Worm (Caenorhabditis elegans) whole organism, L1 larva: Measurements from ENCODE around the gene Y45G5AM.5.

Experiments used
- C34B4.2 ChIP-seq: sonication (generic microtip); optimal IDR thresholded peaks from 2 replicates; lab custom pipeline; 2017; ENCODE audit warnings: mild to moderate bottlenecking, missing genetic modification characterization, missing compliant biosample characterization
- aha-1 ChIP-seq: fragments of 150-350 bp; optimal IDR thresholded peaks from 2 replicates; lab custom pipeline; 2014; ENCODE audit warnings: missing biosample characterization, missing genetic modification characterization
- alr-1 ChIP-seq: fragments of 200-800 bp; sonication (Bioruptor generic); optimal IDR thresholded peaks from 2 replicates; lab custom pipeline; 2018; ENCODE audit warnings: borderline replicate concordance, mild to moderate bottlenecking, missing genetic modification characterization, missing compliant biosample characterization
- aly-2 ChIP-seq: fragments of 150-350 bp; optimal IDR thresholded peaks from 2 replicates; lab custom pipeline; 2014; ENCODE audit warnings: missing biosample characterization, missing genetic modification characterization
- ama-1 ChIP-seq: fragments of 150-350 bp; optimal IDR thresholded peaks from 2 replicates; lab custom pipeline; 2014
- ces-1 ChIP-seq: fragments of 150-350 bp; optimal IDR thresholded peaks from 2 replicates; lab custom pipeline; 2014; ENCODE audit warnings: missing biosample characterization, missing genetic modification reagents, missing genetic modification characterization
- dpl-1 ChIP-seq, 3 experiments: fragments of 150-350 bp in 2 of 3; sonication (generic microtip) in 1 of 3; optimal IDR thresholded peaks; 2 replicates each; lab custom pipeline; 2014 to 2017; ENCODE audit warnings: missing biosample characterization in 3 of 3, missing genetic modification characterization in 3 of 3, missing genetic modification reagents in 3 of 3
- efl-1 ChIP-seq, 4 experiments: fragments of 150-350 bp; optimal IDR thresholded peaks in 3 of 4; peaks in 1 of 4; 1 replicate in 1 of 4; 2 replicates in 3 of 4; lab custom pipeline; 2014; ENCODE audit warnings: missing biosample characterization in 2 of 4, missing genetic modification characterization in 2 of 4, missing genetic modification reagents in 2 of 4
- efl-3 ChIP-seq: fragments of 200-800 bp; sonication (Bioruptor generic); optimal IDR thresholded peaks from 2 replicates; lab custom pipeline; 2018; ENCODE audit warnings: mild to moderate bottlenecking, missing genetic modification characterization, missing compliant biosample characterization
- egl-13 ChIP-seq: sonication (generic microtip); optimal IDR thresholded peaks from 2 replicates; lab custom pipeline; 2016; ENCODE audit warnings: missing genotype, missing genetic modification reagents, missing genetic modification characterization, missing compliant biosample characterization
- fkh-4 ChIP-seq: sonication (generic microtip); optimal IDR thresholded peaks from 2 replicates; lab custom pipeline; 2016; ENCODE audit warnings: missing compliant biosample characterization, missing genetic modification characterization, borderline replicate concordance
- fkh-8 ChIP-seq: sonication (generic microtip); optimal IDR thresholded peaks from 2 replicates; lab custom pipeline; 2016; ENCODE audit warnings: mild to moderate bottlenecking, missing genetic modification characterization, missing compliant biosample characterization
- grh-1 ChIP-seq: fragments of 200-800 bp; sonication (Bioruptor generic); IDR thresholded peaks from 2 replicates; pipeline ENCODE4 v1.3.6; 2022; ENCODE audit warnings: missing genetic modification reagents, missing genetic modification characterization, missing compliant biosample characterization
- irx-1 ChIP-seq: sonication (generic microtip); optimal IDR thresholded peaks from 2 replicates; lab custom pipeline; 2016; ENCODE audit warnings: missing genetic modification characterization, missing compliant biosample characterization
- isw-1 ChIP-seq: fragments of 200-800 bp; sonication (Bioruptor generic); IDR thresholded peaks from 2 replicates; pipeline ENCODE4 v1.3.6; 2022; ENCODE audit warnings: missing genetic modification characterization, missing compliant biosample characterization
- lin-13 ChIP-seq: fragments of 150-350 bp; optimal IDR thresholded peaks from 2 replicates; lab custom pipeline; 2014; ENCODE audit warnings: missing biosample characterization, missing genetic modification reagents, missing genetic modification characterization
- lin-14 ChIP-seq: fragments of 200-800 bp; sonication (Bioruptor generic); optimal IDR thresholded peaks from 2 replicates; lab custom pipeline; 2018; ENCODE audit warnings: mild to moderate bottlenecking, missing genetic modification characterization, moderate library complexity, missing compliant biosample characterization
- lin-15B ChIP-seq: fragments of 150-350 bp; sonication (generic microtip); optimal IDR thresholded peaks from 3 replicates; lab custom pipeline; 2014; ENCODE audit warnings: missing biosample characterization, missing genetic modification characterization
- lin-39 ChIP-seq: fragments of 150-350 bp; optimal IDR thresholded peaks from 2 replicates; lab custom pipeline; 2014; ENCODE audit warnings: missing biosample characterization, missing genetic modification reagents, missing genetic modification characterization
- lir-3 ChIP-seq: sonication (generic microtip); optimal IDR thresholded peaks from 2 replicates; lab custom pipeline; 2016; ENCODE audit warnings: mild to moderate bottlenecking, missing genetic modification characterization, moderate library complexity, missing compliant biosample characterization; ENCODE audit not compliant: poor library complexity
- mef-2 ChIP-seq: fragments of 150-350 bp; optimal IDR thresholded peaks from 2 replicates; lab custom pipeline; 2014; ENCODE audit warnings: missing biosample characterization, missing genetic modification characterization
- mep-1 ChIP-seq: fragments of 150-350 bp; optimal IDR thresholded peaks from 2 replicates; lab custom pipeline; 2014; ENCODE audit warnings: missing biosample characterization, missing genetic modification characterization
- nhr-11 ChIP-seq: fragments of 150-350 bp; optimal IDR thresholded peaks from 2 replicates; lab custom pipeline; 2014; ENCODE audit warnings: missing biosample characterization, missing genetic modification characterization
- nhr-19 ChIP-seq: fragments of 200-800 bp; sonication (Bioruptor generic); conservative IDR thresholded peaks from 2 replicates; pipeline ENCODE4 v1.3.6; 2022; ENCODE audit warnings: missing genetic modification characterization, missing compliant biosample characterization
- nhr-71 ChIP-seq: sonication (generic microtip); optimal IDR thresholded peaks from 2 replicates; lab custom pipeline; 2016; ENCODE audit warnings: mild to moderate bottlenecking, missing genetic modification characterization, moderate library complexity, missing compliant biosample characterization
- nhr-76 ChIP-seq: sonication (generic microtip); optimal IDR thresholded peaks from 2 replicates; lab custom pipeline; 2017; ENCODE audit warnings: missing biosample characterization, missing genetic modification characterization
- nhr-85 ChIP-seq: sonication (generic microtip); peaks from one replicate; lab custom pipeline; 2016; ENCODE audit warnings: missing genetic modification characterization, inconsistent platforms, missing compliant biosample characterization
- nhr-90 ChIP-seq: sonication (generic microtip); optimal IDR thresholded peaks from 2 replicates; lab custom pipeline; 2016; ENCODE audit warnings: mild to moderate bottlenecking, missing genetic modification characterization, missing compliant biosample characterization; ENCODE audit not compliant: poor library complexity
- pag-3 ChIP-seq: sonication (generic microtip); optimal IDR thresholded peaks from 2 replicates; lab custom pipeline; 2017; ENCODE audit warnings: missing genetic modification characterization, mild to moderate bottlenecking, missing compliant biosample characterization, antibody characterized with exemption, borderline replicate concordance; ENCODE audit not compliant: insufficient read depth
- rnt-1 ChIP-seq: sonication (generic microtip); optimal IDR thresholded peaks from 2 replicates; lab custom pipeline; 2016; ENCODE audit warnings: mild to moderate bottlenecking, missing genetic modification characterization, moderate library complexity, missing compliant biosample characterization
- skn-1 ChIP-seq: fragments of 150-350 bp; optimal IDR thresholded peaks from 2 replicates; lab custom pipeline; 2014; ENCODE audit warnings: missing biosample characterization, missing genetic modification characterization
- snpc-4 ChIP-seq: fragments of 150-350 bp; optimal IDR thresholded peaks from 2 replicates; lab custom pipeline; 2014; ENCODE audit warnings: missing biosample characterization, missing genetic modification characterization
- tbx-2 ChIP-seq: sonication (generic microtip); optimal IDR thresholded peaks from 2 replicates; lab custom pipeline; 2016; ENCODE audit warnings: missing genetic modification characterization, missing compliant biosample characterization
- unc-30 ChIP-seq: sonication (generic microtip); optimal IDR thresholded peaks from 2 replicates; lab custom pipeline; 2017; ENCODE audit warnings: missing biosample characterization, missing genetic modification characterization
- vab-15 ChIP-seq: sonication (generic microtip); optimal IDR thresholded peaks from 2 replicates; lab custom pipeline; 2017; ENCODE audit warnings: missing genotype, mild to moderate bottlenecking, missing genetic modification characterization, missing compliant biosample characterization
- ztf-4 ChIP-seq: fragments of 150-350 bp; optimal IDR thresholded peaks from 2 replicates; lab custom pipeline; 2014; ENCODE audit warnings: missing biosample characterization, missing genetic modification characterization

Gene Y45G5AM.5

DNA sequence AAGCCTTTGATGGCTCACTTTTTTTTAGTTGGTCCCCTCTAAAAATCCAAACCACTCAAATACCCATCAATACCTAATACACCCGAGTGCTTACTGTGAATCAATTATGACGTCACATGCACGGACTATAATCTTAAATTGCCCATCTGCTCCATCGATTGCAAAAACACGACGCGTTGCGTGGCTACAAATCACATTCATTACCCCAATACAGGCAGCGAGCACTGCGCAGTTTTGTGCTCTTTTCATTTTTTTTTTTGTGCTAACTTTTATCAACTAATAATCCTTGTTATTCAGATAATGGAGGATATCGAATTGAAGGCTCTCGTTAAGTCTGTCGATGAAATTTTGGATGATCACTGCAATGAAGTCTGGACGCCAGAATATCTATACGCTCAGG lies at the start of gene Y45G5AM.5:
Gene Y45G5AM.5 (plus strand): TSS at position 301 of the 400 bp plus-strand sequence.
- no peak for TF ChIP-seq vab-15 (tag; lab: Kevin White, UChicago)

DNA sequence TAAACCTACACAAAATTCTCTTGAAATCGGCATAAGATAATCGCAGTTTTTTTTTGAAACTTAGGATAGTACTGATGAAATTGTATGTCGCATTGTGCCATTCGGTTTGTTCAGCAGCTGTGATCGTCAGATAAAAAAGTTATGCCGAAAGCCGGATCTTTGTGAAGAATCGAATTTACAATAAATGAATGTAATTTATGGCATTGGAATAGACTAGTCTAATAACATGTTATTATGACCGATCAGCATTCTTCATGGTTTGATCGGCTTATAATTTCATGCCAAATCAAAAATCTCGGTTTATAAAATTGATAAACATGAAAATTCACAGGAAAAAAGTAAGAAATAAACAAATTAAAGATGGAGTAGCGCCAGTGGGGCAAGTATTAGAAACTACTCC lies 47.7 kb upstream of the Y45G5AM.5 start, which contains the start of gene srw-134:
Gene srw-134 (minus strand): TSS at position 101 of the 400 bp plus-strand sequence.
- TF ChIP-seq pag-3 (tag; lab: Kevin White, UChicago), result no peak
- no peak for TF ChIP-seq nhr-85 (tag; lab: Kevin White, UChicago)
- no peak for TF ChIP-seq efl-1 (optimal IDR thresholded peaks at IDR 0.05; lab: Kevin White, UChicago)
- no peak for TF ChIP-seq efl-1 (GFP tag; optimal IDR thresholded peaks at IDR 0.05 in 1 of 2; lab: Kevin White, UChicago)
- no peak for TF ChIP-seq grh-1 (GFP tag; lab: Robert Waterston, UW)
- TF ChIP-seq aly-2 (tag; lab: Kevin White, UChicago), result no peak
- no peak for TF ChIP-seq egl-13 (tag; lab: Kevin White, UChicago)
- no peak for TF ChIP-seq fkh-8
- TF ChIP-seq aha-1 (tag; lab: Kevin White, UChicago), result no peak
- TF ChIP-seq lin-39 (tag; lab: Kevin White, UChicago), result no peak
- TF ChIP-seq ces-1 (GFP tag; lab: Kevin White, UChicago), result no peak
- TF ChIP-seq lin-15B (tag; lab: Kevin White, UChicago), result no peak
- TF ChIP-seq fkh-4, result no peak
- no peak for TF ChIP-seq alr-1 (tag; lab: Kevin White, UChicago)
- TF ChIP-seq nhr-19, result no peak
- no peak for TF ChIP-seq mep-1
- no peak for TF ChIP-seq rnt-1 (tag; lab: Kevin White, UChicago)
- no peak for TF ChIP-seq nhr-11 (tag; lab: Kevin White, UChicago)
- TF ChIP-seq lir-3 (tag; lab: Kevin White, UChicago), result no peak
- TF ChIP-seq, all 84 proteins: peak for 0

DNA sequence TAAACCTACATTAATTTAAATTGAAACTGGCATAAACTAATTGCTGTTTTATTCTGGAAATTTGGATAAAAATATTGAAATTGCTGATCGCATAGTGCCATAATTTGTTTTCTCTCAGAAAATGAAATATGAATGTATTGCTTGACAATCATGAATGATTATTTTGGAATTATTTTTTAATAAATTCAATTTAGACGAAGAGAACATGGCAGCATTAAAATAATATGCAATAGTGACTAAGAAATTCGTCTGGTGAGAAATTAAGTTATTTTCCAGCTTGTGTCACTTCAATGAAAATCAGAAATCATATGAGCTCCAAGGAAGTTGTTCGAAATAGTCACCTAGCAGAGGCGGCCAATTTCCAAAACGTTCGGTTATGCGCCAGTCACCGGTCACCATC lies 45.6 kb upstream of the Y45G5AM.5 start, which contains the start of gene srw-133:
Gene srw-133 (minus strand): TSS at position 101 of the 400 bp plus-strand sequence.
- TF ChIP-seq efl-1 (optimal IDR thresholded peaks at IDR 0.05; lab: Kevin White, UChicago) (no peak), efl-1 (GFP tag; optimal IDR thresholded peaks at IDR 0.05 in 1 of 2; lab: Kevin White, UChicago) (peak in 1 of 2 experiments; percentile 3), isw-1 (GFP tag; lab: Robert Waterston, UW) (no peak)

DNA sequence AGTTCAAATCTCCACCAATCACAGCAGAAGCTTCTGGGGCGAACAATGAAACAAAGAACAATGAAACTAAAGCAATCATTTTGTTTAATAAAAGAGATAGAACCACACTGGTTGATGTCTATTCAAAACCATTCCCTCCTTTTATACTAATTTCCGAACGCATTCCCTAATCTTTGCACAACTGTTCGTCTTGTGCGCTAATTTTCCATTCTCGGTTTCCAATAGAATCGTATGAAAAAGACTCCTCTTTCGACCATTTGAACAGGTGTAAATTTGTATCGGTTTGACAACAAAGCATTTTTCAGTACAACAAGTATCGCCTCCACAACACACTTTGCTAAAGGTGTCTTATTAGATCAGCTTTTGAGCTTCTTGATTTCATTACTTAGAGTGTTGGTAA lies 44.1 kb upstream of the Y45G5AM.5 start, which contains the start of gene T05B4.8:
Gene T05B4.8 (minus strand): TSS at position 101 of the 400 bp plus-strand sequence.
- no peak for TF ChIP-seq egl-13 (tag; lab: Kevin White, UChicago)
- no peak for TF ChIP-seq efl-1 (optimal IDR thresholded peaks at IDR 0.05; lab: Kevin White, UChicago)
- TF ChIP-seq efl-1 (GFP tag; optimal IDR thresholded peaks at IDR 0.05 in 1 of 2; lab: Kevin White, UChicago), result peak in 1 of 2 experiments; percentile 69

DNA sequence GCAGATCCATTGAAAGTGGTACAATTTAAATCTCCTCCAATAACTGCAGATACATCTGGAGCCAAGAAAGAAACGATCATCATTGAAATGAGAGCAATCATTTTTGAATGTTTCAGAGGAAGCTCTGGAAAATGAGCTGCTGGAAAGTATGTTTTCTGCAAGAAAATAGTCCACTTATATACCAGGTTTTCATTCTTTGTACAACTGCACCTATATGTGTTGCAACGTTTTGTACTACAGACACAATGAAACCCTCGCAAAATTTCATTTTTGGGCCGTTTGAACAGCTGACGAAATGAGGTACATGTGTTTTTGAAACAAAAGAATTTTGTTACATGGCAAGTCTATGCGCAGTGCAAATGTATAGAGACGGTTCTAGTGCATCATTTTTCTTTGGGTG lies 41.9 kb upstream of the Y45G5AM.5 start, which contains the start of gene T05B4.9:
Gene T05B4.9 (minus strand): TSS at position 101 of the 400 bp plus-strand sequence.
- TF ChIP-seq nhr-76 (tag; lab: Kevin White, UChicago) (no peak), lin-14 (no peak)

DNA sequence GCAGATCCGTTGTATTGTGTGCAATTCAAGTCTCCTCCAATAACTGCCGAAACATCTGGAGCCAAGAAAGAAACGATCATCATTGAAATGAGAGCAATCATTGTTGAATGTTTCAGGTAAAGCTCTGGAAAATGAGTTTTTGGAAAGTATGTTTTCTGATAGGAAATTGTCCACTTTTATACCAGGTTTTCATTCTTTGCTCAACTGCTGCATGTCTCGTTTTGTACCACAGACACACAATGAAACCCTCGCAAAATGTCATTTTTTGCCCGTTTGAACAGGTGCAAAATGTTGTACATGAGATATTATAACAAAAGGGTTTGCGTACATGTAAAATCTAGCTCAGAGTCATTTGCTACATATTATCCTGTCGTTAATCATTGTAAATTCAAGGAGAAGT lies 39.6 kb upstream of the Y45G5AM.5 start, which contains the start of gene T05B4.10:
Gene T05B4.10 (minus strand): TSS at position 101 of the 400 bp plus-strand sequence.
- no peak for TF ChIP-seq efl-3 (GFP tag; lab: Kevin White, UChicago)
- no peak for TF ChIP-seq snpc-4 (tag; lab: Kevin White, UChicago)
- TF ChIP-seq ama-1 (lab: Kevin White, UChicago), result no peak
- no peak for TF ChIP-seq ztf-4
- TF ChIP-seq unc-30, result no peak
- TF ChIP-seq dpl-1 (GFP tag; optimal IDR thresholded peaks at IDR 0.05; lab: Kevin White, UChicago), result no peak
- TF ChIP-seq lin-13, result no peak
- no peak for TF ChIP-seq mef-2 (tag; lab: Kevin White, UChicago)
- no peak for TF ChIP-seq nhr-71 (tag; lab: Kevin White, UChicago)
- no peak for TF ChIP-seq egl-13 (tag; lab: Kevin White, UChicago)
- no peak for TF ChIP-seq isw-1 (GFP tag; lab: Robert Waterston, UW)
- no peak for TF ChIP-seq lin-15B (tag; lab: Kevin White, UChicago)
- TF ChIP-seq pag-3 (tag; lab: Kevin White, UChicago), result no peak
- TF ChIP-seq C34B4.2 (tag; lab: Kevin White, UChicago), result no peak
- TF ChIP-seq irx-1 (tag; lab: Kevin White, UChicago), result no peak
- no peak for TF ChIP-seq nhr-90 (tag; lab: Kevin White, UChicago)
- TF ChIP-seq tbx-2 (tag; lab: Kevin White, UChicago), result no peak
- TF ChIP-seq skn-1 (tag; lab: Kevin White, UChicago), result no peak
- TF ChIP-seq, all 84 proteins: peak for 0
